Fruit fly (Drosophila melanogaster) whole organism, adult: ENCODE data around the gene snRNP-U1-70K.

ENCODE experiments used
- CG11617 ChIP-seq: fragments of 200-800 bp; sonication (Bioruptor generic); optimal IDR thresholded peaks from 2 replicates; lab custom pipeline; 2017; ENCODE audit warnings: mild to moderate bottlenecking, missing biosample characterization, missing genetic modification reagents, missing genetic modification characterization
- CG12768 ChIP-seq: fragments of 200-800 bp; sonication (Bioruptor generic); optimal IDR thresholded peaks from 2 replicates; lab custom pipeline; 2017; ENCODE audit warnings: missing biosample characterization, missing genetic modification characterization, mild to moderate bottlenecking, moderate library complexity, missing genetic modification reagents
- CG14711 ChIP-seq: fragments of 200-800 bp; sonication (Bioruptor generic); optimal IDR thresholded peaks from 2 replicates; lab custom pipeline; 2018; ENCODE audit warnings: missing biosample characterization, mild to moderate bottlenecking, missing genetic modification characterization, moderate library complexity
- CG1620 ChIP-seq: fragments of 200-800 bp; sonication (Bioruptor generic); optimal IDR thresholded peaks from 2 replicates; lab custom pipeline; 2016; ENCODE audit warnings: missing biosample characterization, missing genetic modification characterization
- CG33017 ChIP-seq: fragments of 200-800 bp; sonication (Bioruptor generic); optimal IDR thresholded peaks from 2 replicates; lab custom pipeline; 2018; ENCODE audit warnings: missing biosample characterization, mild to moderate bottlenecking, missing genetic modification characterization, moderate library complexity
- CG5204 ChIP-seq: fragments of 200-800 bp; sonication (Bioruptor generic); optimal IDR thresholded peaks from 2 replicates; lab custom pipeline; 2016; ENCODE audit warnings: missing biosample characterization, missing genetic modification characterization
- CG7045 ChIP-seq: fragments of 200-800 bp; sonication (Bioruptor generic); optimal IDR thresholded peaks from 2 replicates; lab custom pipeline; 2017; ENCODE audit warnings: missing biosample characterization, mild to moderate bottlenecking, missing genetic modification characterization
- CG7101 ChIP-seq: fragments of 200-800 bp; sonication (Bioruptor generic); optimal IDR thresholded peaks from 2 replicates; lab custom pipeline; 2018; ENCODE audit warnings: missing biosample characterization, mild to moderate bottlenecking, missing genetic modification characterization, moderate library complexity
- Clk ChIP-seq: fragments of 200-800 bp; sonication (Bioruptor generic); optimal IDR thresholded peaks from 2 replicates; lab custom pipeline; 2017; ENCODE audit warnings: missing biosample characterization, missing genetic modification characterization
- Crg-1 ChIP-seq: fragments of 200-800 bp; sonication (Bioruptor generic); optimal IDR thresholded peaks from 2 replicates; lab custom pipeline; 2016; ENCODE audit warnings: missing biosample characterization, missing genetic modification characterization
- Hr96 ChIP-seq: fragments of 200-800 bp; sonication (Bioruptor generic); optimal IDR thresholded peaks from 2 replicates; lab custom pipeline; 2016; ENCODE audit warnings: missing biosample characterization, missing genetic modification characterization
- Mnt ChIP-seq: fragments of 200-800 bp; sonication (Bioruptor generic); optimal IDR thresholded peaks from 2 replicates; lab custom pipeline; 2016; ENCODE audit warnings: missing biosample characterization, mild to moderate bottlenecking, missing genetic modification characterization
- bab1 ChIP-seq: fragments of 200-800 bp; sonication (Bioruptor generic); optimal IDR thresholded peaks from 3 replicates; lab custom pipeline; 2019; ENCODE audit warnings: missing biosample characterization, mild to moderate bottlenecking, missing genetic modification characterization, moderate library complexity
- cic ChIP-seq: fragments of 200-800 bp; sonication (Bioruptor generic); optimal IDR thresholded peaks from 2 replicates; lab custom pipeline; 2017; ENCODE audit warnings: missing biosample characterization, mild to moderate bottlenecking, missing genetic modification characterization, moderate library complexity
- cnc ChIP-seq, 2 experiments: fragments of >200 bp; optimal IDR thresholded peaks; 2 replicates each; lab custom pipeline; 2017
- kay ChIP-seq: fragments of 200-800 bp; sonication (Bioruptor generic); peaks from one replicate; lab custom pipeline; 2016; ENCODE audit warnings: missing biosample characterization, missing genetic modification characterization, borderline replicate concordance
- ovo ChIP-seq: fragments of 200-800 bp; sonication (Bioruptor generic); optimal IDR thresholded peaks from 2 replicates; lab custom pipeline; 2016; ENCODE audit warnings: missing biosample characterization, missing genetic modification characterization
- pad ChIP-seq: fragments of 200-800 bp; sonication (Bioruptor generic); optimal IDR thresholded peaks from 3 replicates; lab custom pipeline; 2017; ENCODE audit warnings: missing biosample characterization, missing genetic modification characterization, mild to moderate bottlenecking, moderate library complexity, missing genetic modification reagents
- tj ChIP-seq: fragments of 200-800 bp; sonication (Bioruptor generic); optimal IDR thresholded peaks from 3 replicates; lab custom pipeline; 2017; ENCODE audit warnings: missing biosample characterization, mild to moderate bottlenecking, missing genetic modification characterization, moderate library complexity
- toe ChIP-seq: fragments of 200-800 bp; sonication (Bioruptor generic); optimal IDR thresholded peaks from 2 replicates; lab custom pipeline; 2016; ENCODE audit warnings: missing biosample characterization, missing genetic modification characterization

snRNP-U1-70K gene

DNA sequence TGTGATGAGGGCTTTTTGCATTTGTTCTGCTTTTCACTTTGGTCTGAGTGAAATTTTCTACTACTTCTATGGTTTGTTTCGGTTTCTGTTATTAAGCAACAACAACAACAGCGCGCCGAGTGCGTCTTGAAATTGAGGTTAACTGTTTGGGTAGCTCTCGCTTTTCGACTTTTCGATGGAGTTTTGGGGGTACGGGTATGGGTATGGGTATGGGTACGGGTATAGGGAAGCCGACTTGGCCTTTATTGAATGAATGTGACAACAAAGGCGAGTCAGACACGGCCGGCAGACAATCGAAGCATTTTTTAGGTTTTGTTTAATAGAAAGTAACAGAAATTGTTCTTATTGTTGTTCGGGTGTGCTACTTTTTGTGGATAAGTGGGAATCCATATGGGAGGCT is 36.0 kb upstream of the snRNP-U1-70K start:
- TF ChIP-seq cnc (optimal IDR thresholded peaks at IDR 0.05; lab: Kevin White, UChicago) (no peak), CG12768 (no peak), Crg-1 (GFP tag; lab: Kevin White, UChicago) (no peak), Clk (no peak), kay (no peak), cic (GFP tag; lab: Kevin White, UChicago) (no peak), Hr96 (no peak)

DNA sequence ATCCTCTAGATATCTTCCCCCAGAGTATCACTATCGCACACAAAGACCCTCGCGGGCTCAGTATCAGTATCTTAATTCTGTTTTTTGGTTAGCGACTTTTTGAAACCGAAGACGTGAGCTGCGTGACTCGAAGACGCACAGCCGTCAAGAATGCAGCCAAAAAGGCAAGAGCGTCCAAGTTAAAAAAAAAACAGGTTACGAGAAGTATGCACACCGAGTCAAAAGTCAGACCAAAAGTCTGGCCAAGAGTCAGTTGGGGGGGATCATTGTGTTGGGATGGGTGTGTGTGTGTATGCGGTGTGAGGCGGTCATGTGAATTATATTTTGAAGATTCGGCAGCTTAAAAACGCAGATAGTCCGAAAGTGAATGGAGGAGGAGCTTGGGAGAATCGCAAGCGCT is 34.0 kb upstream of the snRNP-U1-70K start:
- no peak for TF ChIP-seq CG7045 (GFP tag; lab: Kevin White, UChicago)
- TF ChIP-seq Mnt (GFP tag; lab: Kevin White, UChicago) = no peak
- TF ChIP-seq kay = no peak
- TF ChIP-seq CG7101 = no peak
- TF ChIP-seq CG1620 (GFP tag; lab: Kevin White, UChicago) = no peak
- TF ChIP-seq cic (GFP tag; lab: Kevin White, UChicago) = no peak
- no peak for TF ChIP-seq bab1 (GFP tag; lab: Kevin White, UChicago)
- no peak for TF ChIP-seq CG12768
- TF ChIP-seq tj (GFP tag; lab: Kevin White, UChicago) = no peak
- TF ChIP-seq CG11617 = no peak

DNA sequence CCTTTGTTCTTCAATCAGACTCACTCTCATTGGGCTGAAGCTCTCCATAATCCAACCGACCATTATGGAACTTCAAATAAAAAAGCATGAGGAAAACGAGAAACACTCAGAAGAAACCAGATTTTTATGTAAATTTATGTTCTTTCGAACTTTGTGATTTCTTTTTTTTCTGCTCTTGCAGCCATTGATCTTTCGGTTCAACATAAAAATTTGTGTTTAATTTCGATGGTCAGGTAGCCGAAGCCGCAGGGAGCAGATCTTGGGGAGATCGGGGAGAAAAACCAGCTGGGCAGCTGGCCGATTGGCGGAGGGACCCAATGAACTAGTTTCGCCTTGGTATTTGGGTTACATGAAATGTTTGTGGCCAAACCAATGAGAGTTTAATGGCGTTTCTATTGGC is 32.8 kb upstream of the snRNP-U1-70K start:
- TF ChIP-seq CG5204 (no peak), Mnt (GFP tag; lab: Kevin White, UChicago) (no peak), kay (no peak)

DNA sequence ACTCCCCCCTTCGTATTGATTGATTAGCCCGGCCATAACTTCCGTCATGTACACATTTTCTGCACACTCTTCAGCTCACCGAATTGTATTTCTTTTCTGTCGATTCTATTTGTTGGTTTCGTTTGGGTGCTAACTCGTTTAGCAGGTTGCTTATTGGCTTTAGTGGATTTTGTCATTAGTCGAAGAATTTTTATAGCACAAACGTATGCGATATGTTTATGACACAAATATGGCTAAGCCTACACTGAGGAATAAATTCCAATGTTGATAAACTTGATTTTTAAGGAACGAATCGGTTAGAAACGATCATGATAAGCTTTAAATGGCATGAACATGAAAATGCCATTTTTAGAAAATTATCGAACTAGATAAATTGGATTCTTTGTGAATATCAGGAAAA is 27.2 kb upstream of the snRNP-U1-70K start:
- TF ChIP-seq pad (GFP tag; lab: Kevin White, UChicago) (no peak), CG14711 (tag; lab: Kevin White, UChicago) (no peak), cnc (optimal IDR thresholded peaks at IDR 0.05; lab: Kevin White, UChicago) (no peak), bab1 (GFP tag; lab: Kevin White, UChicago) (no peak), ovo (no peak), Mnt (GFP tag; lab: Kevin White, UChicago) (no peak), Crg-1 (GFP tag; lab: Kevin White, UChicago) (no peak), Clk (no peak), CG12768 (no peak), CG5204 (no peak), toe (GFP tag; lab: Kevin White, UChicago) (no peak), CG11617 (no peak), Hr96 (no peak), CG33017 (tag; lab: Kevin White, UChicago) (no peak), CG7101 (no peak), CG7045 (GFP tag; lab: Kevin White, UChicago) (no peak), cic (GFP tag; lab: Kevin White, UChicago) (no peak)

DNA sequence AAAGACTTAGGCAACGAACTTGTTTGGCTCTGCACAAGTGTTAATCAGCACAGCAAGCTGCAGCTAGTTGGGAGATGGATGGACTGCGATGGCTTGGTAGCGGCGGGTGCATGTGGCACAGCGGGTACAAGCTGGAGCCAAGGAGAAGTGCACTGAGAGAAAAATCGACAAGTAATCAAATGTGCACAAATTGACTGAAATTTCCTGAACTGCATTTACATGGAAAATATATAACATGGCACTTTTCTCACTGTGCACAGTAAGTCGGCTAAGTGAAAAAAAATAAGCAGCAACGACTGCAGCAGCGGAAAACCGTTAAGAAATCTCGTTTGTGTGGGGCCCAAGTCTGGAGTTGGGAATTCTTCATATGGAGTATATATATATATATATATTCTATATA is 19.5 kb upstream of the snRNP-U1-70K start:
- TF ChIP-seq CG11617 (no peak), CG33017 (tag; lab: Kevin White, UChicago) (no peak)

DNA sequence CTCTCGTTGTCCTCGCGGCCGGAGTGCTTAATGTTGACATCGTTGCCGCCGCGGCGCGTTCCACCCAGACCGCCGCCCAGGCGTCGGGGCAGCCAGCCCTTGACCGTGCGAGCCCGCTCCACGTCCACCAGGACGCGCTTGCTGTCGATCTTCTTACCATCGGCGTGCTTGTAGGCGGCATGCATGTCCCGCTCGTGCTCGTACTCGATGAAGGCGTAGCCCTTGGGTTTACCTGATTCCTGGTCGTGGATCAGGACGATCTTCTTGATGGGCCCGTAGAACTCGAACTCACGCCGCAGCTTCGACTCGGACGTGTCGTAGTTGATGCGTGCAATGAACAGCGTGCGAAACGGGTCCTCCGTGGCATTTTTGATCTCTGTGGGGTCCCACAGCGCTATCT is 724 bp downstream of the snRNP-U1-70K start:
- TF ChIP-seq CG1620 (GFP tag; lab: Kevin White, UChicago) (no peak), CG33017 (tag; lab: Kevin White, UChicago) (no peak), bab1 (GFP tag; lab: Kevin White, UChicago) (no peak)

DNA sequence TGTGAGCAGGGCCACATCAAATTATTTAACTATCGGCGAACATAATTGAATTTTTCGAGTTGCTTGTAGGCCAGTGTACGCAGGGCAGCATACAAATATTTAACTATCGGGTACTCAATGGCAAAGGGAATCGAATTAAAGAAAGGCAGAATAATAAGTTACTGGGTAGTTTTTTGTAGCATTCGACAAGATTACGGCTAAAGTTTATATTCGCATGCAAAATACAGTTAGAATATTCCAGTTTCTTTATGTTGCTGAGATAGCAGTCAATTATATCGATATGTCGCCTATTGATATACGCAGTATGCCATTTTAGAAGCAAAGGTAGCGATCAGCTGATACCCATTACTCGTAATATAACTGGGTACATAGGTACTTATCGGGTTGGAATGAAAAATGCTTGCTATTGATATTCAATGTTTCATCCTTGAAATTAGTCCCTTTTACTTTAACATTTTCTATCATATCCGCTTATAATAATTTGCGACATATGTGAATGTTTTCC is 3.5 kb downstream of the snRNP-U1-70K start:
- peak; percentile 28 for TF ChIP-seq CG7101
- TF ChIP-seq pad (GFP tag; lab: Kevin White, UChicago) = peak; percentile 40
- TF ChIP-seq CG33017 (tag; lab: Kevin White, UChicago) = peak; percentile 24
- peak; percentile 29 for TF ChIP-seq bab1 (GFP tag; lab: Kevin White, UChicago)
- TF ChIP-seq CG14711 (tag; lab: Kevin White, UChicago) = peak; percentile 2
- TF ChIP-seq Clk = no peak
- TF ChIP-seq CG11617 = peak; percentile 51
- no peak for TF ChIP-seq kay
- peak; percentile 36 for TF ChIP-seq tj (GFP tag; lab: Kevin White, UChicago)

DNA sequence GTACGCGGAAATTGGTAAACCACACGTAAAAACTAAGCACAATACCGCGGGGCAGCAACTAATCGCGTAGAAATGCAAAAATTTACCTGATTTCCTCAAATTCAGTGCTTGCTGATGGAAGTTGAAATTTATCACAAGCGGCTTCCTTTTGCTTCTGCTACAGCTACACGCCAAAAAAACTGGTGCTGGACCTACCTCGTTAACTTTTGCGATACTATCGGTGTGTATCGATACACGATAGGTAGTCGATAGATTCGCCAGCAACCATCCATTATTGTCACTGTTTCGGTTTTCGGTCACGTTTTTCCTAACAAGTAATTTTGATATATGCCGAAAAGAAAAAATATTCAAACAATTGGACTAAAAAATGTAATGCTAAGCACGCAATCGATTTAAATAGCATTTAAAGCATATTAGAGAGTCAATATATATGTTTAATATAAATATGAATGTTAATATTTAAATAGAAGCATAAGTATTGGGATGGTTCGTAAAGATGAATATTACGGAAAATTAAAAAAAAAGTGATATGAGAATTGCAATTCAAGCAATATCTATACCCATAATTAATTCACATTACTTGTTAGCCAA is 4.0 kb downstream of the snRNP-U1-70K start, which contains the start of gene Sumo:
Gene Sumo (minus strand): TSS at position 223 of the 591 bp plus-strand sequence.
- TF ChIP-seq cic (GFP tag; lab: Kevin White, UChicago) (no peak), Crg-1 (GFP tag; lab: Kevin White, UChicago) (no peak), Hr96 (peak; percentile 72), CG7101 (no peak), Mnt (GFP tag; lab: Kevin White, UChicago) (peak; percentile 37), Clk (peak; percentile 14), tj (GFP tag; lab: Kevin White, UChicago) (no peak), pad (GFP tag; lab: Kevin White, UChicago) (peak; percentile 22), CG1620 (GFP tag; lab: Kevin White, UChicago) (no peak), kay (no peak), bab1 (GFP tag; lab: Kevin White, UChicago) (peak; percentile 11)
